Worm (Caenorhabditis elegans): ENCODE results near the gene T28A11.19.

- TF ChIP-seq unc-62 (GFP tag; optimal IDR thresholded peaks at IDR 0.05): no peak
- no peak for TF ChIP-seq dpl-1 (GFP tag; optimal IDR thresholded peaks at IDR 0.05)
- no peak for TF ChIP-seq ztf-28 (GFP tag; IDR thresholded peaks at IDR 0.05)
- no peak for TF ChIP-seq F39B2.1 (GFP tag; IDR thresholded peaks at IDR 0.05)
Observed at ce11 chrV:3280009-3280408, 10.7 kb upstream of the T28A11.19 start, which contains the start of gene T28A11.2.

Measured in whole organism, young adult.